Worm (Caenorhabditis elegans) whole organism, L3 larva: ENCODE results near the gene K08H2.5.

Source experiments
- R02D3.7 ChIP-seq: fragments of 150-350 bp; optimal IDR thresholded peaks from 2 replicates; lab custom pipeline; 2014; ENCODE audit warnings: missing biosample characterization, missing genetic modification characterization
- ZK546.5 ChIP-seq: sonication (generic microtip); optimal IDR thresholded peaks from 2 replicates; lab custom pipeline; 2017; ENCODE audit warnings: missing biosample characterization, missing genetic modification characterization
- ama-1 ChIP-seq: fragments of 150-350 bp; optimal IDR thresholded peaks from 2 replicates; lab custom pipeline; 2018
- ceh-16 ChIP-seq: sonication (generic microtip); optimal IDR thresholded peaks from 2 replicates; lab custom pipeline; 2017; ENCODE audit warnings: missing biosample characterization, missing genetic modification characterization
- ceh-28 ChIP-seq: fragments of 150-350 bp; optimal IDR thresholded peaks from 2 replicates; lab custom pipeline; 2014; ENCODE audit warnings: missing biosample characterization, missing genetic modification reagents, missing genetic modification characterization
- daf-12 ChIP-seq: fragments of 150-350 bp; optimal IDR thresholded peaks from 2 replicates; lab custom pipeline; 2014; ENCODE audit warnings: missing biosample characterization, missing genetic modification reagents, missing genetic modification characterization
- egl-27 ChIP-seq: sonication (generic microtip); optimal IDR thresholded peaks from 4 replicates; lab custom pipeline; 2017; ENCODE audit warnings: missing biosample characterization, missing genetic modification reagents, missing genetic modification characterization
- egl-5 ChIP-seq: fragments of 150-350 bp; optimal IDR thresholded peaks from 2 replicates; lab custom pipeline; 2017; ENCODE audit warnings: missing biosample characterization, missing genetic modification reagents, missing genetic modification characterization, inconsistent platforms
- elt-1 ChIP-seq: fragments of 150-350 bp; optimal IDR thresholded peaks from 2 replicates; lab custom pipeline; 2014; ENCODE audit warnings: missing biosample characterization, missing genetic modification characterization
- elt-2 ChIP-seq: sonication (generic microtip); optimal IDR thresholded peaks from 2 replicates; lab custom pipeline; 2016; ENCODE audit warnings: missing genetic modification reagents, mild to moderate bottlenecking, missing genetic modification characterization, missing compliant biosample characterization
- eor-1 ChIP-seq, 2 experiments: fragments of 150-350 bp; optimal IDR thresholded peaks; 2 replicates each; lab custom pipeline; 2014 to 2018; ENCODE audit warnings: missing biosample characterization in 2 of 2, missing genetic modification characterization in 2 of 2
- fkh-10 ChIP-seq: sonication (generic microtip); optimal IDR thresholded peaks from 2 replicates; lab custom pipeline; 2017; ENCODE audit warnings: missing biosample characterization, missing genetic modification reagents, missing genetic modification characterization
- fkh-2 ChIP-seq: fragments of 150-350 bp; optimal IDR thresholded peaks from 2 replicates; lab custom pipeline; 2014; ENCODE audit warnings: missing biosample characterization, missing genetic modification reagents, missing genetic modification characterization
- jun-1 ChIP-seq: fragments of 150-350 bp; optimal IDR thresholded peaks from 2 replicates; lab custom pipeline; 2014; ENCODE audit warnings: missing biosample characterization, missing genetic modification reagents, missing genetic modification characterization
- lin-39 ChIP-seq: fragments of 150-350 bp; optimal IDR thresholded peaks from 2 replicates; lab custom pipeline; 2018; ENCODE audit warnings: missing biosample characterization, missing genetic modification reagents, missing genetic modification characterization
- mdl-1 ChIP-seq: fragments of 150-350 bp; optimal IDR thresholded peaks from 2 replicates; lab custom pipeline; 2014; ENCODE audit warnings: missing biosample characterization, missing genetic modification characterization
- nfya-1 ChIP-seq: sonication (generic microtip); optimal IDR thresholded peaks from 2 replicates; lab custom pipeline; 2017; ENCODE audit warnings: missing genetic modification characterization, mild to moderate bottlenecking, missing compliant biosample characterization, antibody characterized with exemption, moderate library complexity; ENCODE audit not compliant: insufficient read depth
- nhr-11 ChIP-seq: fragments of 150-350 bp; optimal IDR thresholded peaks from 2 replicates; lab custom pipeline; 2014; ENCODE audit warnings: missing biosample characterization, missing genetic modification characterization
- nhr-23 ChIP-seq: fragments of 150-350 bp; optimal IDR thresholded peaks from 2 replicates; lab custom pipeline; 2014; ENCODE audit warnings: missing biosample characterization, missing genetic modification reagents, missing genetic modification characterization
- nhr-237 ChIP-seq: fragments of 150-350 bp; optimal IDR thresholded peaks from 2 replicates; lab custom pipeline; 2014; ENCODE audit warnings: missing biosample characterization, missing genetic modification characterization
- nhr-43 ChIP-seq: sonication (generic microtip); optimal IDR thresholded peaks from 2 replicates; lab custom pipeline; 2016; ENCODE audit warnings: mild to moderate bottlenecking, missing genetic modification characterization, missing compliant biosample characterization; ENCODE audit not compliant: poor library complexity, severe bottlenecking
- nhr-77 ChIP-seq: fragments of 150-350 bp; optimal IDR thresholded peaks from 2 replicates; lab custom pipeline; 2014; ENCODE audit warnings: missing biosample characterization, missing genetic modification characterization
- pha-4 ChIP-seq: fragments of 150-350 bp; optimal IDR thresholded peaks from 2 replicates; lab custom pipeline; 2014; ENCODE audit warnings: missing biosample characterization, missing genetic modification reagents, missing genetic modification characterization
- pqm-1 ChIP-seq: fragments of 150-350 bp; optimal IDR thresholded peaks from 2 replicates; lab custom pipeline; 2017; ENCODE audit warnings: missing biosample characterization, missing genetic modification characterization, inconsistent platforms
- sea-2 ChIP-seq: fragments of 150-350 bp; sonication (generic microtip); optimal IDR thresholded peaks from 4 replicates; lab custom pipeline; 2014; ENCODE audit warnings: missing biosample characterization, missing genetic modification reagents, missing genetic modification characterization
- skn-1 ChIP-seq: fragments of 150-350 bp; optimal IDR thresholded peaks from 2 replicates; lab custom pipeline; 2014; ENCODE audit warnings: missing biosample characterization, missing genetic modification characterization
- snpc-4 ChIP-seq: fragments of 150-350 bp; optimal IDR thresholded peaks from 2 replicates; lab custom pipeline; 2014; ENCODE audit warnings: missing biosample characterization, missing genetic modification characterization
- unc-62 ChIP-seq: fragments of 150-350 bp; sonication (generic microtip); optimal IDR thresholded peaks from 4 replicates; lab custom pipeline; 2014; ENCODE audit warnings: missing biosample characterization, missing genetic modification reagents, missing genetic modification characterization
- zag-1 ChIP-seq: fragments of 150-350 bp; optimal IDR thresholded peaks from 2 replicates; lab custom pipeline; 2014; ENCODE audit warnings: missing biosample characterization, missing genetic modification characterization
- ztf-11 ChIP-seq: fragments of 150-350 bp; optimal IDR thresholded peaks from 2 replicates; lab custom pipeline; 2014; ENCODE audit warnings: missing biosample characterization, missing genetic modification characterization

Gene K08H2.5

ce11 chrX:13209026-13209425 lies 33.1 kb downstream of the K08H2.5 start:
- TF ChIP-seq nfya-1 (tag; lab: Kevin White, UChicago) = peak; percentile 28
- TF ChIP-seq ceh-16 (tag; lab: Kevin White, UChicago) = no peak
- no peak for TF ChIP-seq daf-12
- peak; percentile 1 for TF ChIP-seq fkh-10 (GFP tag; lab: Kevin White, UChicago)
- TF ChIP-seq zag-1 (tag; lab: Kevin White, UChicago) = no peak
- no peak for TF ChIP-seq egl-27
- TF ChIP-seq pqm-1 (tag; lab: Kevin White, UChicago) = no peak

ce11 chrX:13206911-13207310 lies 35.2 kb downstream of the K08H2.5 start:
- TF ChIP-seq ceh-28 (tag; lab: Kevin White, UChicago) = no peak
- TF ChIP-seq nfya-1 (tag; lab: Kevin White, UChicago) = peak; percentile 7
- no peak for TF ChIP-seq pha-4 (tag; lab: Kevin White, UChicago)
- peak; percentile 16 for TF ChIP-seq lin-39 (tag; lab: Kevin White, UChicago)

- TF ChIP-seq skn-1 (tag; lab: Kevin White, UChicago) (no peak), lin-39 (tag; lab: Kevin White, UChicago) (peak; percentile 32)
- TF ChIP-seq, all 47 proteins: peak for 1
These were observed 36.1 kb downstream of the K08H2.5 start for ce11 chrX:13206011-13206410.

ce11 chrX:13202312-13202711 lies 39.8 kb downstream of the K08H2.5 start:
- TF ChIP-seq nhr-23 (tag; lab: Kevin White, UChicago) = no peak
- TF ChIP-seq nhr-237 (tag; lab: Kevin White, UChicago) = no peak
- no peak for TF ChIP-seq nhr-43 (tag; lab: Kevin White, UChicago)
- no peak for TF ChIP-seq eor-1 (tag; optimal IDR thresholded peaks at IDR 0.05; lab: Kevin White, UChicago)
- TF ChIP-seq nhr-77 (tag; lab: Kevin White, UChicago) = no peak
- TF ChIP-seq jun-1 (tag; lab: Kevin White, UChicago) = no peak
- no peak for TF ChIP-seq ztf-11 (tag; lab: Kevin White, UChicago)
- no peak for TF ChIP-seq ceh-28 (tag; lab: Kevin White, UChicago)
- TF ChIP-seq pha-4 (tag; lab: Kevin White, UChicago) = no peak
- no peak for TF ChIP-seq unc-62 (GFP tag; lab: Kevin White, UChicago)
- TF ChIP-seq fkh-10 (GFP tag; lab: Kevin White, UChicago) = no peak
- TF ChIP-seq elt-2 (tag; lab: Kevin White, UChicago) = no peak
- TF ChIP-seq egl-5 (tag; lab: Kevin White, UChicago) = no peak
- TF ChIP-seq fkh-2 (tag; lab: Kevin White, UChicago) = no peak
- no peak for TF ChIP-seq R02D3.7 (tag; lab: Kevin White, UChicago)
- TF ChIP-seq sea-2 (GFP tag; lab: Kevin White, UChicago) = no peak

- TF ChIP-seq fkh-10 (GFP tag; lab: Kevin White, UChicago) (peak; percentile 67), ama-1 (no peak), nhr-11 (no peak), elt-1 (no peak), eor-1 (tag; optimal IDR thresholded peaks at IDR 0.05; lab: Kevin White, UChicago) (no peak), R02D3.7 (tag; lab: Kevin White, UChicago) (no peak), daf-12 (no peak), nhr-43 (tag; lab: Kevin White, UChicago) (no peak)
These were observed 40.7 kb downstream of the K08H2.5 start, which contains the start of gene unc-9 for ce11 chrX:13201401-13201800. TSS of gene unc-9 (plus strand) at chrX:13201770.

ce11 chrX:13200312-13200711 lies 41.8 kb downstream of the K08H2.5 start:
- TF ChIP-seq mdl-1 (tag; lab: Kevin White, UChicago) (no peak), egl-5 (tag; lab: Kevin White, UChicago) (peak; percentile 69), snpc-4 (no peak), ZK546.5 (tag; lab: Kevin White, UChicago) (no peak)
- TF ChIP-seq, all 47 proteins: peak for 1
